Fruit fly (Drosophila melanogaster) whole organism, wandering third instar larva: ENCODE results near the gene RpL30.
A peak's percentile ranks its signal among the peaks of the same experiment; 100 is the strongest.

ENCODE experiments used
- Hr78 ChIP-seq: fragments of >200 bp; optimal IDR thresholded peaks from 2 replicates; lab custom pipeline; 2017; ENCODE audit warnings: missing biosample characterization, missing genetic modification characterization
- Hr83 ChIP-seq: fragments of 200-300 bp; sonication (Bioruptor generic); optimal IDR thresholded peaks from 2 replicates; lab custom pipeline; 2016; ENCODE audit warnings: missing biosample characterization, mild to moderate bottlenecking, missing genetic modification characterization, moderate library complexity; ENCODE audit not compliant: poor library complexity, severe bottlenecking
- Myc ChIP-seq: fragments of >200 bp; optimal IDR thresholded peaks from 2 replicates; lab custom pipeline; 2017
- dl ChIP-seq, 2 experiments: fragments of 175-275, 200-275 bp in 1 of 2; fragments of 200-275 bp in 1 of 2; sonication (Bioruptor generic); optimal IDR thresholded peaks; lab custom pipeline; 2018; ENCODE audit warnings: mild to moderate bottlenecking in 2 of 2, missing biosample characterization in 2 of 2, missing genetic modification characterization in 2 of 2, moderate library complexity in 2 of 2; ENCODE audit not compliant: partially characterized antibody in 2 of 2, insufficient read depth in 1 of 2
- dsf ChIP-seq: sonication (Bioruptor generic); optimal IDR thresholded peaks from 2 replicates; lab custom pipeline; 2016; ENCODE audit warnings: missing biosample characterization, missing genetic modification characterization, borderline replicate concordance
- foxo ChIP-seq, 2 experiments: fragments of 200-800 bp; sonication (Bioruptor generic); optimal IDR thresholded peaks; 2 replicates in 1 of 2; 3 replicates in 1 of 2; lab custom pipeline; 2016 to 2017; ENCODE audit warnings: missing biosample characterization in 2 of 2, missing genetic modification characterization in 2 of 2
- lola ChIP-seq: fragments of >200 bp; optimal IDR thresholded peaks from 2 replicates; lab custom pipeline; 2017; ENCODE audit warnings: missing biosample characterization, missing genetic modification characterization
- pan ChIP-seq: fragments of >200 bp; optimal IDR thresholded peaks from 2 replicates; lab custom pipeline; 2017
- psq ChIP-seq: fragments of 200-800 bp; sonication (Bioruptor generic); optimal IDR thresholded peaks from 3 replicates; lab custom pipeline; 2017; ENCODE audit warnings: missing biosample characterization, mild to moderate bottlenecking, missing genetic modification characterization, moderate library complexity
- sage ChIP-seq: fragments of 200-800 bp; sonication (Bioruptor generic); optimal IDR thresholded peaks from 2 replicates; lab custom pipeline; 2016; ENCODE audit warnings: missing biosample characterization, mild to moderate bottlenecking, missing genetic modification characterization
- sv ChIP-seq: fragments of 200-800 bp; sonication (Bioruptor generic); optimal IDR thresholded peaks from 3 replicates; lab custom pipeline; 2016; ENCODE audit warnings: missing biosample characterization, missing genetic modification characterization

DNA sequence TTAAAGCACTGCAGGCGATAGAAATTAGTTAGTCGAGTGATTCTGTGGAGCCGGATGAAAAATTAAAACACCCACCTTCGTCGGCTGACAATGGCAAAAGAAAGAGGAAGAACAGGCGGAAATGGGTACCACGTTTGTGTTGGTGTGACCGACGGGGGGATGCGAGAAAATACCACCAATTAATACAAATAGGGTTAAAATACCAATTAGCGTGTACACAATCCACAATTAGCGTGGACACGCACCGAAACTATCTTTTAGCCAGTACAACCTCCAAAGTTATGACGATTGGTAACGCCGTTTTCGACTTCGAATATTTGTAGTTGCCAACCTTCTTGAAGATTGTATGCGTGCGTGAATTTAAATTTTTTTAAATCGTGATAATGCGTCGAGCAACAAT lies at the start of gene RpL30:
- no peak for TF ChIP-seq lola (GFP tag; lab: Kevin White, UChicago)
- TF ChIP-seq dl (GFP tag; optimal IDR thresholded peaks at IDR 0.05; lab: Kevin White, UChicago; ENCODE audit: insufficient read depth in 1 of 2, partially characterized antibody in 2 of 2) = no peak
- peak; percentile 97 for TF ChIP-seq Myc
- peak; percentile 33 for TF ChIP-seq sage
- TF ChIP-seq dsf (GFP tag; lab: Kevin White, UChicago) = peak; percentile 22
- no peak for TF ChIP-seq pan (lab: Kevin White, UChicago)
- peak; percentile 56 for TF ChIP-seq psq (GFP tag; lab: Kevin White, UChicago)
- TF ChIP-seq sv = peak; percentile 88
- TF ChIP-seq foxo (GFP tag; optimal IDR thresholded peaks at IDR 0.05; lab: Kevin White, UChicago) = peak; percentile 46 to 79
- peak; percentile 85 for TF ChIP-seq Hr83 (GFP tag; lab: Kevin White, UChicago)
- TF ChIP-seq Hr78 = no peak
